Worm (Caenorhabditis elegans) whole organism, early embryonic: ENCODE measurements around the gene cka-1.

ENCODE experiments used
- B0310.2 ChIP-seq: sonication (generic microtip); optimal IDR thresholded peaks from 2 replicates; lab custom pipeline; 2016; ENCODE audit warnings: mild to moderate bottlenecking, missing genetic modification characterization, missing compliant biosample characterization
- ama-1 ChIP-seq: fragments of 150-350 bp; optimal IDR thresholded peaks from 2 replicates; lab custom pipeline; 2014
- ceh-13 ChIP-seq: fragments of 200-800 bp; sonication (Bioruptor generic); optimal IDR thresholded peaks from 2 replicates; lab custom pipeline; 2018; ENCODE audit warnings: mild to moderate bottlenecking, missing genetic modification characterization, missing compliant biosample characterization
- ceh-36 ChIP-seq: sonication (generic microtip); optimal IDR thresholded peaks from 2 replicates; lab custom pipeline; 2016; ENCODE audit warnings: missing genetic modification characterization, inconsistent platforms, missing compliant biosample characterization
- ets-7 ChIP-seq: sonication (generic microtip); optimal IDR thresholded peaks from 2 replicates; lab custom pipeline; 2016; ENCODE audit warnings: missing genotype, missing genetic modification characterization, missing compliant biosample characterization
- flt-1 ChIP-seq: fragments of 200-800 bp; sonication (Bioruptor generic); IDR thresholded peaks from 2 replicates; pipeline ENCODE4 v1.3.6; 2022; ENCODE audit warnings: missing genetic modification characterization, missing compliant biosample characterization
- hmbx-1 ChIP-seq: sonication (generic microtip); optimal IDR thresholded peaks from 2 replicates; lab custom pipeline; 2016; ENCODE audit warnings: mild to moderate bottlenecking, missing genetic modification characterization, missing compliant biosample characterization
- hnd-1 ChIP-seq: sonication (generic microtip); optimal IDR thresholded peaks from 2 replicates; lab custom pipeline; 2016; ENCODE audit warnings: missing genetic modification characterization, missing compliant biosample characterization
- pes-1 ChIP-seq: fragments of 200-800 bp; sonication (Bioruptor generic); IDR thresholded peaks from 2 replicates; pipeline ENCODE4 v1.3.6; 2022; ENCODE audit warnings: missing genetic modification reagents, missing genetic modification characterization, missing compliant biosample characterization
- sea-1 ChIP-seq: fragments of 200-800 bp; sonication (Bioruptor generic); conservative IDR thresholded peaks from 2 replicates; pipeline ENCODE4 v1.3.6; 2022; ENCODE audit warnings: missing genetic modification characterization, missing compliant biosample characterization
- tra-4 ChIP-seq: sonication (generic microtip); optimal IDR thresholded peaks from 2 replicates; lab custom pipeline; 2017; ENCODE audit warnings: missing genetic modification characterization, missing compliant biosample characterization

DNA sequence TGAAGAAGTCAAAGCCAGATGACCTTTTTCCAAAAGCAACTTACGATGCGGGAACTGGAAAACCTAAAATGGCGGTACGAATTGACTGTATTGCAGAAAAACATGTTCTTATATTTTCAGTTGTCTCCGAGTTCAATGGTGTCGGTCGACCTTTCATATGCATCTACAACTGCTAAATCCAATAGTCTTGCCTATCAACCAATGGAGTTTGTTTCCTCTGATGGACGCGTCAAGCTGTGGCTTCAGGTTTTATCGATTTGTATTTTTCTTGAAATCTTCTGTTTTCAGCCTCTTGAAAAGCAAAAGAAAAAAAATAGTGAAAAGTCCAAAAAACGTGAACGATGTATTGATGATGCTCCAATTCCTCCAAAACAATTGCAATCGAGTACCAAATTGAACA lies 23.2 kb downstream of the cka-1 start:
- no peak for TF ChIP-seq pes-1 (GFP tag; lab: Robert Waterston, UW)
- no peak for TF ChIP-seq ama-1
- no peak for TF ChIP-seq flt-1 (GFP tag; lab: Robert Waterston, UW)
- TF ChIP-seq hnd-1 (tag; lab: Kevin White, UChicago) = no peak
- TF ChIP-seq ceh-36 (tag; lab: Kevin White, UChicago) = no peak
- TF ChIP-seq hmbx-1 (tag; lab: Kevin White, UChicago) = no peak
- TF ChIP-seq B0310.2 (tag; lab: Kevin White, UChicago) = no peak
- no peak for TF ChIP-seq ceh-13
- TF ChIP-seq sea-1 (GFP tag; lab: Robert Waterston, UW) = no peak
- no peak for TF ChIP-seq ets-7
- no peak for TF ChIP-seq tra-4
